Worm (Caenorhabditis elegans): Measurements from ENCODE around the gene vha-4.

DNA sequence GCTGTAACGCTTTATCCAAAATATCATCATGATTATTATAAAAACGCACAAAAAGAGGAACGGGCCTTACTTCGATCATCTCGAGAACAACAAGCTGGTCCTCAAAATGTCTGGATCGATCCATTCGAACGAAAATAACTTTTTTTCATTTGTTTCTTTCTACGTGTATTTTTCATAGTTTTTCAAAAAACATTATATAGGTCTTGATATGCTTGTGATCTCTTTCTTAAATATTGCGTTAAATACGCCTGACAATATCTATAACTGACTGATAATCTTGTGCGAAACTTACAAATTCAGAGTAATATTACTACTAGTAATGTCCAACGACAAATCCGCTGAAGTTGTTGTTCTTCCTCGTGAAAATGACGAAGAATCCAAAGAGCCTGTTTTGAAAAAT, 21.0 kb downstream of the vha-4 start, which contains the start of gene sds-22:
- TF ChIP-seq nhr-76 (tag; optimal IDR thresholded peaks at IDR 0.05) (no peak), ztf-11 (tag; optimal IDR thresholded peaks at IDR 0.05) (no peak), pha-4 (tag; optimal IDR thresholded peaks at IDR 0.05) (no peak), nhr-28 (tag; optimal IDR thresholded peaks at IDR 0.05) (no peak), nhr-237 (tag; optimal IDR thresholded peaks at IDR 0.05) (no peak), unc-39 (tag; optimal IDR thresholded peaks at IDR 0.05) (no peak), ham-2 (GFP tag; optimal IDR thresholded peaks at IDR 0.05) (no peak), elt-1 (tag; optimal IDR thresholded peaks at IDR 0.05; ENCODE audit: borderline replicate concordance, insufficient read depth) (no peak), lsy-2 (tag; optimal IDR thresholded peaks at IDR 0.05) (no peak)

All from whole organism, mixed stage, embryonic.